Worm (Caenorhabditis elegans): ENCODE data around the gene F53E4.2.
A peak's percentile ranks its signal among the peaks of the same experiment; 100 is the strongest.
"Not testable (repeated sequence)": the region's sequence is repeated elsewhere in the genome, so short reads cannot be mapped to it uniquely, and the experiment has no call there.

Gene F53E4.2

ce11 chrV:15670139-15670538 lies 15.9 kb downstream of the F53E4.2 start, which contains the start of gene K06B4.15:
Gene K06B4.15 (plus strand): TSS chrV:15670439.
- TF ChIP-seq R02D3.7 (tag; optimal IDR thresholded peaks at IDR 0.05); aha-1 (tag); zfp-3 (GFP tag; conservative IDR thresholded peaks at IDR 0.05): not testable (repeated sequence)

DNA sequence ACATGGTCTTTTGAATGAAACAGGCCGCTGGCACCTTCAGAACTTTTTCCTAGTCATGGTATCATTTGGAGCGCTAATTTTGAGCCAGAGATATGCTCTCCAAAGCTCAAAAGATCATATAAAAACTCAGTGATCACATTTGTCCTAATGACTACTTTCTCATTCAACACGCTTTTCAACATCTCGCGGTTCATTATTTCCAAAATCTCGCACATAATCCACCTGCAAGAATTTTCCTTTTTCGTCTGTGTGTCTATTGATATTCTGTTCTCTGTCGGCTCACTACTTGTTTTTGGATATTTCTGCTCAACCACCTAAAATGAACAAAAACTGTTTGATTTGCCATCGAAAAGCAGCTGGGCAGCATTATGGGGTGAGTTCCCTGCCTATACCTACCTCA lies 19.5 kb downstream of the F53E4.2 start, which contains the start of gene nhr-51:
nhr-51 (plus strand) TSS at position 301 of the 400 bp plus-strand sequence.
- TF ChIP-seq egl-43 (GFP tag; IDR thresholded peaks at IDR 0.05), result no peak
- no peak for TF ChIP-seq pqm-1 (tag; optimal IDR thresholded peaks at IDR 0.05)
- no peak for TF ChIP-seq zfp-3 (GFP tag; conservative IDR thresholded peaks at IDR 0.05)
- TF ChIP-seq ces-1 (GFP tag; optimal IDR thresholded peaks at IDR 0.05), result no peak
- no peak for TF ChIP-seq nhr-6 (tag; optimal IDR thresholded peaks at IDR 0.05)
- TF ChIP-seq lin-38 (GFP tag; IDR thresholded peaks at IDR 0.05), result no peak
- TF ChIP-seq spr-3 (GFP tag; optimal IDR thresholded peaks at IDR 0.05), result no peak
- TF ChIP-seq ceh-82 (tag; optimal IDR thresholded peaks at IDR 0.05), result no peak
- no peak for TF ChIP-seq daf-12 (tag; optimal IDR thresholded peaks at IDR 0.05)
- TF ChIP-seq dpl-1 (GFP tag; optimal IDR thresholded peaks at IDR 0.05), result no peak
- TF ChIP-seq duxl-1 (tag; optimal IDR thresholded peaks at IDR 0.05; ENCODE audit: poor library complexity), result no peak
- TF ChIP-seq php-3 (GFP tag; IDR thresholded peaks at IDR 0.05), result no peak
- TF ChIP-seq mdt-29 (GFP tag; IDR thresholded peaks at IDR 0.05), result no peak
- TF ChIP-seq lim-7 (GFP tag; IDR thresholded peaks at IDR 0.05), result no peak
- TF ChIP-seq daf-8 (GFP tag; IDR thresholded peaks at IDR 0.05), result no peak

- 0 out of 2 replicates have a peak, but pooled peaks have one; percentile 31 for TF ChIP-seq dmd-8 (GFP tag; IDR thresholded peaks at IDR 0.05)
- TF ChIP-seq mdl-1 (tag; optimal IDR thresholded peaks at IDR 0.05), result no peak
- TF ChIP-seq set-16 (GFP tag; IDR thresholded peaks at IDR 0.05), result peak; percentile 55
Measured at ce11 chrV:15674899-15675298, 20.7 kb downstream of the F53E4.2 start.

DNA sequence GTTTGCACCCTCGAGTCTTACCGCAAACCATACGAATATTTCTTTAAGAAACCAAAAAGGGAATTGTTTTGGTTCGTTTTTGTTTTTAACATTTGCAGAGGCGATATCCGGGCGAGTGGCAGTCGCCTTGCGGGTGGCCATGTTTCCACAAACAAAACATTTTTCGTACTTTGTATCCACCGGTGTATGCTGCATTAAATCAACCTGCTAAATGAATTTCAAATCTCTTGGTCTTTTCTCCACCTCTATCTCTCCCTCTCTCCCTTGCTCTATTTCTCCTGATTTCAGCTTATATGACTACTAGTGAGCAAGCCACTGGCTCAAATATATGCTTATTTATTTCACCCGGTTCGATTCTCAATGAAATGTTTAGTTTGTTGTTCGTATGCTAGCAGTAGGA lies 23.0 kb downstream of the F53E4.2 start, which contains the start of gene nhr-52:
nhr-52 (plus strand) TSS at position 301 of the 400 bp plus-strand sequence.
- no peak for TF ChIP-seq R02D3.7 (tag; optimal IDR thresholded peaks at IDR 0.05)
- TF ChIP-seq hif-1 (tag; optimal IDR thresholded peaks at IDR 0.05), result no peak
- no peak for TF ChIP-seq rbr-2 (tag; optimal IDR thresholded peaks at IDR 0.05)
- no peak for TF ChIP-seq dmd-8 (GFP tag; IDR thresholded peaks at IDR 0.05)
- TF ChIP-seq egl-27 (tag; optimal IDR thresholded peaks at IDR 0.05), result no peak
- no peak for TF ChIP-seq zfp-2 (tag; optimal IDR thresholded peaks at IDR 0.05)
- no peak for TF ChIP-seq Y5F2A.4 (GFP tag; optimal IDR thresholded peaks at IDR 0.05)
- no peak for TF ChIP-seq mxl-2 (GFP tag; conservative IDR thresholded peaks at IDR 0.05)
- TF ChIP-seq dmd-6 (GFP tag; IDR thresholded peaks at IDR 0.05), result no peak
- no peak for TF ChIP-seq Y105C5A.15 (GFP tag; IDR thresholded peaks at IDR 0.05)
- TF ChIP-seq nhr-41 (GFP tag; IDR thresholded peaks at IDR 0.05), result no peak
- no peak for TF ChIP-seq zag-1 (tag; optimal IDR thresholded peaks at IDR 0.05)
- no peak for TF ChIP-seq mep-1 (tag; optimal IDR thresholded peaks at IDR 0.05)
- no peak for TF ChIP-seq tag-97 (GFP tag; IDR thresholded peaks at IDR 0.05)
- TF ChIP-seq nhr-25 (tag; optimal IDR thresholded peaks at IDR 0.05; ENCODE audit: borderline replicate concordance, insufficient read depth), result no peak
- TF ChIP-seq nhr-10 (tag; optimal IDR thresholded peaks at IDR 0.05), result no peak
- no peak for TF ChIP-seq zip-11 (GFP tag; IDR thresholded peaks at IDR 0.05)
- TF ChIP-seq arid-1 (GFP tag; conservative IDR thresholded peaks at IDR 0.05), result no peak
- TF ChIP-seq snpc-4 (tag; optimal IDR thresholded peaks at IDR 0.05), result no peak

All from whole organism, L4 larva.